Fruit fly (Drosophila melanogaster) whole organism, embryonic: ENCODE data around the gene CG9471.

Experiments
- Antp ChIP-seq: fragments of 200-800 bp; sonication (Bioruptor generic); optimal IDR thresholded peaks from 3 replicates; lab custom pipeline; 2016; ENCODE audit warnings: missing biosample characterization, missing genetic modification characterization
- Blimp-1 ChIP-seq: fragments of 200-800 bp; sonication (Bioruptor generic); optimal IDR thresholded peaks from 3 replicates; lab custom pipeline; 2018; ENCODE audit warnings: missing biosample characterization, missing genetic modification characterization, mild to moderate bottlenecking, moderate library complexity, missing genetic modification reagents
- BtbVII ChIP-seq: fragments of 200-800 bp; sonication (Bioruptor generic); optimal IDR thresholded peaks from 3 replicates; lab custom pipeline; 2017; ENCODE audit warnings: missing biosample characterization, mild to moderate bottlenecking, missing genetic modification characterization
- CG10979 ChIP-seq: fragments of 200-800 bp; sonication (Bioruptor generic); optimal IDR thresholded peaks from 2 replicates; lab custom pipeline; 2018; ENCODE audit warnings: missing biosample characterization, mild to moderate bottlenecking, missing genetic modification characterization, moderate library complexity
- CG12071 ChIP-seq: fragments of 200-800 bp; sonication (Bioruptor generic); optimal IDR thresholded peaks from 3 replicates; lab custom pipeline; 2018; ENCODE audit warnings: missing biosample characterization, mild to moderate bottlenecking, missing genetic modification characterization
- CG14667 ChIP-seq: fragments of 200-800 bp; sonication (Bioruptor generic); IDR thresholded peaks from 2 replicates; pipeline ENCODE4 v1.3.6; 2022; ENCODE audit warnings: missing biosample characterization, missing genetic modification characterization
- CG1529 ChIP-seq: fragments of 200-800 bp; sonication (Bioruptor generic); optimal IDR thresholded peaks from 3 replicates; lab custom pipeline; 2018; ENCODE audit warnings: missing biosample characterization, missing genetic modification characterization
- CG1602 ChIP-seq: fragments of 200-800 bp; sonication (Bioruptor generic); optimal IDR thresholded peaks from 3 replicates; lab custom pipeline; 2016; ENCODE audit warnings: missing biosample characterization, missing genetic modification characterization
- CG16779 ChIP-seq: fragments of 200-800 bp; sonication (Bioruptor generic); IDR thresholded peaks from 2 replicates; pipeline ENCODE4 v1.3.6; 2022; ENCODE audit warnings: missing biosample characterization, missing genetic modification characterization
- CG17361 ChIP-seq: fragments of 200-800 bp; sonication (Bioruptor generic); IDR thresholded peaks from 3 replicates; pipeline ENCODE4 v1.3.6; 2022; ENCODE audit warnings: missing biosample characterization, missing genetic modification characterization
- CG17802 ChIP-seq: fragments of 200-800 bp; sonication (Bioruptor generic); optimal IDR thresholded peaks from 2 replicates; lab custom pipeline; 2018; ENCODE audit warnings: missing biosample characterization, mild to moderate bottlenecking, missing genetic modification characterization, moderate library complexity
- CG1832 ChIP-seq: fragments of 200-800 bp; sonication (Bioruptor generic); optimal IDR thresholded peaks from 2 replicates; lab custom pipeline; 2017; ENCODE audit warnings: missing biosample characterization, mild to moderate bottlenecking, missing genetic modification characterization, inconsistent platforms
- CG18476 ChIP-seq: fragments of 200-800 bp; sonication (Bioruptor generic); optimal IDR thresholded peaks from 2 replicates; lab custom pipeline; 2016; ENCODE audit warnings: missing biosample characterization, mild to moderate bottlenecking, missing genetic modification characterization
- CG2678 ChIP-seq: fragments of 200-800 bp; sonication (Bioruptor generic); optimal IDR thresholded peaks from 3 replicates; lab custom pipeline; 2019; ENCODE audit warnings: missing biosample characterization, mild to moderate bottlenecking, missing genetic modification characterization, moderate library complexity
- CG30403 ChIP-seq: fragments of 200-800 bp; sonication (Bioruptor generic); optimal IDR thresholded peaks from 3 replicates; lab custom pipeline; 2016; ENCODE audit warnings: missing biosample characterization, missing genetic modification characterization
- CG31224 ChIP-seq: fragments of 200-800 bp; sonication (Bioruptor generic); IDR thresholded peaks from 2 replicates; pipeline ENCODE4 v1.3.6; 2022; ENCODE audit warnings: missing biosample characterization, missing genetic modification characterization
- CG32767 ChIP-seq: fragments of 200-800 bp; sonication (Bioruptor generic); IDR thresholded peaks from 2 replicates; pipeline ENCODE4 v1.3.6; 2022; ENCODE audit warnings: missing biosample characterization, missing genetic modification characterization
- CG4328 ChIP-seq: fragments of 200-800 bp; sonication (Bioruptor generic); optimal IDR thresholded peaks from 3 replicates; lab custom pipeline; 2017; ENCODE audit warnings: missing biosample characterization, missing genetic modification reagents, missing genetic modification characterization
- CG4730 ChIP-seq: fragments of 200-800 bp; sonication (Bioruptor generic); IDR thresholded peaks from 2 replicates; pipeline ENCODE4 v1.3.6; 2022; ENCODE audit warnings: missing biosample characterization, missing genetic modification characterization
- CG4820 ChIP-seq: fragments of 200-800 bp; sonication (Bioruptor generic); optimal IDR thresholded peaks from 3 replicates; lab custom pipeline; 2016; ENCODE audit warnings: missing biosample characterization, missing genetic modification characterization
- CG5953 ChIP-seq: fragments of 200-800 bp; sonication (Bioruptor generic); IDR thresholded peaks from 2 replicates; pipeline ENCODE4 v1.3.6; 2022; ENCODE audit warnings: missing biosample characterization, missing genetic modification characterization
- CG6272 ChIP-seq: fragments of 200-800 bp; sonication (Bioruptor generic); IDR thresholded peaks from 2 replicates; pipeline ENCODE4 v1.3.6; 2022; ENCODE audit warnings: missing biosample characterization, missing genetic modification characterization
- CG7963 ChIP-seq: fragments of 200-800 bp; sonication (Bioruptor generic); IDR thresholded peaks from 3 replicates; pipeline ENCODE4 v1.3.6; 2022; ENCODE audit warnings: missing biosample characterization, missing genetic modification characterization; ENCODE audit not compliant: partially characterized antibody
- CG8359 ChIP-seq: fragments of 200-800 bp; sonication (Bioruptor generic); optimal IDR thresholded peaks from 2 replicates; lab custom pipeline; 2017; ENCODE audit warnings: missing biosample characterization, mild to moderate bottlenecking, missing genetic modification characterization, borderline replicate concordance
- CG8478 ChIP-seq: fragments of >200 bp; optimal IDR thresholded peaks from 2 replicates; lab custom pipeline; 2018
- Dbx ChIP-seq: fragments of 200-800 bp; sonication (Bioruptor generic); IDR thresholded peaks from 3 replicates; pipeline ENCODE4 v1.3.6; 2022; ENCODE audit warnings: missing biosample characterization, missing genetic modification characterization
- Deaf1 ChIP-seq: fragments of 200-800 bp; optimal IDR thresholded peaks from 3 replicates; lab custom pipeline; 2019; ENCODE audit warnings: missing biosample characterization, mild to moderate bottlenecking, missing genetic modification characterization, moderate library complexity
- Dll ChIP-seq: fragments of 200-800 bp; sonication (Bioruptor generic); IDR thresholded peaks from 4 replicates; pipeline ENCODE4 v1.3.6; 2022; ENCODE audit warnings: missing biosample characterization, missing genetic modification characterization; ENCODE audit not compliant: partially characterized antibody
- Eip74EF ChIP-seq, 2 experiments: fragments of 200-800 bp in 1 of 2; fragments of >200 bp in 1 of 2; sonication (Bioruptor generic) in 1 of 2; optimal IDR thresholded peaks; 2 replicates each; lab custom pipeline; 2017 to 2019; ENCODE audit warnings: missing biosample characterization in 2 of 2, missing genetic modification characterization in 2 of 2, mild to moderate bottlenecking in 1 of 2, moderate library complexity in 1 of 2
- HHEX ChIP-seq: fragments of 200-800 bp; sonication (Bioruptor generic); optimal IDR thresholded peaks from 3 replicates; lab custom pipeline; 2017; ENCODE audit warnings: missing biosample characterization, mild to moderate bottlenecking, missing genetic modification characterization, missing genetic modification reagents
- Hmr ChIP-seq: fragments of 200-800 bp; sonication (Bioruptor generic); optimal IDR thresholded peaks from 3 replicates; lab custom pipeline; 2017; ENCODE audit warnings: mild to moderate bottlenecking, missing biosample characterization, missing genetic modification reagents, missing genetic modification characterization
- Rfx ChIP-seq: fragments of 200-800 bp; sonication (Bioruptor generic); IDR thresholded peaks from 2 replicates; pipeline ENCODE4 v1.3.6; 2022; ENCODE audit warnings: missing biosample characterization, missing genetic modification characterization
- Vsx1 ChIP-seq: fragments of 200-800 bp; sonication (Bioruptor generic); optimal IDR thresholded peaks from 2 replicates; lab custom pipeline; 2017; ENCODE audit warnings: missing biosample characterization, mild to moderate bottlenecking, missing genetic modification characterization, missing genetic modification reagents
- cg ChIP-seq: fragments of 200-800 bp; sonication (Bioruptor generic); optimal IDR thresholded peaks from 3 replicates; lab custom pipeline; 2019; ENCODE audit warnings: missing biosample characterization, mild to moderate bottlenecking, missing genetic modification characterization, moderate library complexity
- exex ChIP-seq: fragments of 200-800 bp; sonication (Bioruptor generic); optimal IDR thresholded peaks from 4 replicates; lab custom pipeline; 2018; ENCODE audit warnings: missing biosample characterization, mild to moderate bottlenecking, missing genetic modification characterization, moderate library complexity
- gem ChIP-seq: fragments of 200-800 bp; sonication (Bioruptor generic); optimal IDR thresholded peaks from 2 replicates; lab custom pipeline; 2019; ENCODE audit warnings: missing biosample characterization, mild to moderate bottlenecking, missing genetic modification characterization, moderate library complexity
- hbn ChIP-seq: fragments of 200-800 bp; sonication (Bioruptor generic); IDR thresholded peaks from 2 replicates; pipeline ENCODE4 v1.3.6; 2022; ENCODE audit warnings: missing biosample characterization, missing genetic modification characterization; ENCODE audit not compliant: partially characterized antibody
- lilli ChIP-seq: fragments of 200-800 bp; sonication (Bioruptor generic); optimal IDR thresholded peaks from 3 replicates; lab custom pipeline; 2016; ENCODE audit warnings: missing biosample characterization, missing genetic modification characterization
- lov ChIP-seq, 2 experiments: fragments of 200-800 bp in 1 of 2; fragments of >200 bp in 1 of 2; sonication (Bioruptor generic) in 1 of 2; IDR thresholded peaks in 1 of 2; optimal IDR thresholded peaks in 1 of 2; 2 replicates in 1 of 2; 3 replicates in 1 of 2; pipeline versions ENCODE4 v1.3.6 to Lab custom; 2017 to 2022; ENCODE audit warnings: missing biosample characterization in 1 of 2, missing genetic modification characterization in 1 of 2
- luna ChIP-seq: fragments of 200-800 bp; sonication (Bioruptor generic); optimal IDR thresholded peaks from 2 replicates; lab custom pipeline; 2016; ENCODE audit warnings: missing biosample characterization, missing genetic modification characterization
- nau ChIP-seq: fragments of 200-800 bp; sonication (Bioruptor generic); optimal IDR thresholded peaks from 3 replicates; lab custom pipeline; 2017; ENCODE audit warnings: missing biosample characterization, mild to moderate bottlenecking, missing genetic modification characterization, missing genetic modification reagents
- onecut ChIP-seq: fragments of 200-800 bp; sonication (Bioruptor generic); IDR thresholded peaks from 2 replicates; pipeline ENCODE4 v1.3.6; 2022; ENCODE audit warnings: missing biosample characterization, missing genetic modification characterization
- org-1 ChIP-seq: fragments of 200-800 bp; sonication (Bioruptor generic); optimal IDR thresholded peaks from 2 replicates; lab custom pipeline; 2017; ENCODE audit warnings: missing biosample characterization, missing genetic modification characterization
- pros ChIP-seq: fragments of 200-800 bp; sonication (Bioruptor generic); optimal IDR thresholded peaks from 3 replicates; lab custom pipeline; 2019; ENCODE audit warnings: missing biosample characterization, mild to moderate bottlenecking, missing genetic modification characterization, moderate library complexity
- slbo ChIP-seq: fragments of 200-800 bp; sonication (Bioruptor generic); IDR thresholded peaks from 2 replicates; pipeline ENCODE4 v1.3.6; 2022; ENCODE audit warnings: missing biosample characterization, missing genetic modification characterization
- ssp ChIP-seq: fragments of 200-800 bp; sonication (Bioruptor generic); IDR thresholded peaks from 2 replicates; pipeline ENCODE4 v1.3.6; 2022; ENCODE audit warnings: missing biosample characterization, missing genetic modification characterization
- tap ChIP-seq: fragments of 200-800 bp; optimal IDR thresholded peaks from 3 replicates; lab custom pipeline; 2019; ENCODE audit warnings: missing biosample characterization, mild to moderate bottlenecking, missing genetic modification characterization, moderate library complexity
- usp ChIP-seq: fragments of >200 bp; optimal IDR thresholded peaks from 2 replicates; lab custom pipeline; 2017; ENCODE audit warnings: missing biosample characterization, missing genetic modification characterization
- vfl ChIP-seq: fragments of 200-800 bp; sonication (Bioruptor generic); optimal IDR thresholded peaks from 2 replicates; lab custom pipeline; 2016; ENCODE audit warnings: missing biosample characterization, missing genetic modification characterization

CG9471 gene

dm6 chr3R:9800644-9801330, 29.4 kb upstream of the CG9471 start, which contains the start of the genes CG9467 and CG8526 (continued):
- TF ChIP-seq hbn (GFP tag; lab: Robert Waterston, UW) (peak; percentile 75), CG7963 (GFP tag; lab: Robert Waterston, UW) (peak; percentile 49; the same call in 2 of the 3 replicates), CG6272 (GFP tag; lab: Robert Waterston, UW) (peak; percentile 68), CG31224 (GFP tag; lab: Robert Waterston, UW) (0 out of 2 replicates have a peak, but pooled peaks have one; percentile 26), CG12071 (GFP tag; lab: Kevin White, UChicago) (no peak), Dll (GFP tag; lab: Robert Waterston, UW) (peak; percentile 88), onecut (no peak), Deaf1 (tag; lab: Kevin White, UChicago) (no peak), Hmr (GFP tag; lab: Kevin White, UChicago) (peak; percentile 74), CG30403 (GFP tag; lab: Kevin White, UChicago) (peak; percentile 80), gem (tag; lab: Kevin White, UChicago) (no peak), exex (tag; lab: Kevin White, UChicago) (no peak), CG14667 (GFP tag; lab: Robert Waterston, UW) (peak; percentile 48), Blimp-1 (GFP tag; lab: Kevin White, UChicago) (no peak), CG17361 (GFP tag; lab: Robert Waterston, UW) (peak; percentile 87), lov (optimal IDR thresholded peaks at IDR 0.05; lab: Kevin White, UChicago) (no peak), lov (GFP tag; IDR thresholded peaks at IDR 0.05; lab: Robert Waterston, UW) (no peak), lilli (GFP tag; lab: Kevin White, UChicago) (peak; percentile 75), CG16779 (GFP tag; lab: Robert Waterston, UW) (no peak), CG17802 (tag; lab: Kevin White, UChicago) (no peak), CG18476 (GFP tag; lab: Kevin White, UChicago) (peak; percentile 25), CG4328 (GFP tag; lab: Kevin White, UChicago) (no peak), Antp (GFP tag; lab: Kevin White, UChicago) (no peak), CG8478 (lab: Kevin White, UChicago) (no peak), CG2678 (tag; lab: Kevin White, UChicago) (no peak), org-1 (no peak), CG8359 (GFP tag; lab: Kevin White, UChicago) (no peak), CG1529 (GFP tag; lab: Kevin White, UChicago) (no peak), nau (GFP tag; lab: Kevin White, UChicago) (no peak), CG5953 (GFP tag; lab: Robert Waterston, UW) (no peak), CG4730 (0 out of 2 replicates have a peak, but pooled peaks have one; percentile 6), luna (no peak), HHEX (GFP tag; lab: Kevin White, UChicago) (peak; percentile 60), Rfx (GFP tag; lab: Robert Waterston, UW) (peak; percentile 68; the same call in 1 of the 2 replicates), CG10979 (tag; lab: Kevin White, UChicago) (peak; percentile 38), BtbVII (no peak), CG32767 (GFP tag; lab: Robert Waterston, UW) (peak; percentile 30; the same call in 1 of the 2 replicates), pros (no peak), vfl (peak; percentile 40), Eip74EF (GFP tag; optimal IDR thresholded peaks at IDR 0.05; lab: Kevin White, UChicago) (no peak), tap (tag; lab: Kevin White, UChicago) (no peak), CG4820 (GFP tag; lab: Kevin White, UChicago) (peak; percentile 67), CG1602 (peak; percentile 61), CG1832 (GFP tag; lab: Kevin White, UChicago) (no peak), Dbx (peak; percentile 70; the same call in 2 of the 3 replicates), cg (no peak), usp (GFP tag; lab: Kevin White, UChicago) (no peak), slbo (GFP tag; lab: Robert Waterston, UW) (peak; percentile 86), Vsx1 (GFP tag; lab: Kevin White, UChicago) (no peak), ssp (peak; percentile 61)
